Worm (Caenorhabditis elegans) whole organism, early embryonic: ENCODE data around the gene ZK185.2.

Source experiments
- ama-1 ChIP-seq: fragments of 150-350 bp; optimal IDR thresholded peaks from 2 replicates; lab custom pipeline; 2014
- ceh-13 ChIP-seq: fragments of 200-800 bp; sonication (Bioruptor generic); optimal IDR thresholded peaks from 2 replicates; lab custom pipeline; 2018; ENCODE audit warnings: mild to moderate bottlenecking, missing genetic modification characterization, missing compliant biosample characterization
- ceh-36 ChIP-seq: sonication (generic microtip); optimal IDR thresholded peaks from 2 replicates; lab custom pipeline; 2016; ENCODE audit warnings: missing genetic modification characterization, inconsistent platforms, missing compliant biosample characterization
- ets-7 ChIP-seq: sonication (generic microtip); optimal IDR thresholded peaks from 2 replicates; lab custom pipeline; 2016; ENCODE audit warnings: missing genotype, missing genetic modification characterization, missing compliant biosample characterization
- flt-1 ChIP-seq: fragments of 200-800 bp; sonication (Bioruptor generic); IDR thresholded peaks from 2 replicates; pipeline ENCODE4 v1.3.6; 2022; ENCODE audit warnings: missing genetic modification characterization, missing compliant biosample characterization
- hmg-4 ChIP-seq: fragments of 200-800 bp; sonication (Bioruptor generic); optimal IDR thresholded peaks from 2 replicates; lab custom pipeline; 2018; ENCODE audit warnings: mild to moderate bottlenecking, missing genetic modification characterization, missing compliant biosample characterization
- sea-1 ChIP-seq: fragments of 200-800 bp; sonication (Bioruptor generic); conservative IDR thresholded peaks from 2 replicates; pipeline ENCODE4 v1.3.6; 2022; ENCODE audit warnings: missing genetic modification characterization, missing compliant biosample characterization

DNA sequence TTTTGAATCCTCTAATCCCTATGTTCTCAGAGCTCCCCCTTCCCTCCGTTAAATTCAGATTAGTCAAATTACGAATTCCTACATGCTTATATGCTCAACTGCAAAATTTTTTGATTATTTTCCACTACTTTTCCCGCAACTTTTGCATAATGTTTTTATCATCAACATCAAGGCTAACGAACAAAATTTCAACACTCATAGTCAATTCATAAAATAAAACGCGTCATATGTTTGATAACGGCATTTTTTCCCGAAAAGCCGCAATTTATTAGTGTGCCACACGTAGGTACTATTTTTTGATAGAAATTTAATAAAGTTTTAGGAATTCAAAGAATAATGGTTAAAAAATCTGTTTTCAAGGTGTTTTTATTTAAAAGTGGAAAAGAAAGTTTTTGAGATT, 22.8 kb downstream of the ZK185.2 start:
- TF ChIP-seq ama-1 (no peak), hmg-4 (no peak), ets-7 (tag; lab: Kevin White, UChicago) (no peak), ceh-13 (GFP tag; lab: Kevin White, UChicago) (no peak), sea-1 (no peak), flt-1 (no peak), ceh-36 (tag; lab: Kevin White, UChicago) (no peak)
